Fruit fly (Drosophila melanogaster): Measurements from ENCODE around the gene CG1840.

CG1840 gene

DNA sequence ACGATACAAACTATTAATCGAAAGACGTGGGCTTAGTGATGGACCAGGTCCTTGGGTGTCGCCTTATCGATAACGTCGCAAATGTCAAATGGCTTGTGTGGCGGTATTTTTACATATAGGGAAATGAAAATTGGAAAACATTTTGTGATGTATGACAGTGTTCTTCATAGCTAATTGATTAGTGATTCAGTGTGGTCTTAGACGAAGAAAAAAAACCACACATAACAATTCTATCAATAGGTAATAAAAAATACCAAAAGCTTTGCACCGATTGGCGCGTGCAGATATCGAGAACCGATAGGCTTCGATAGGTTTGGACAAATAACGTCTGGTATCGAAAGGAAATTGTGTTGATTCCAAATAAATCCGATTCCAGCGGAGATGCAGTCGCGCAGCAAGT is 19.3 kb upstream of the CG1840 start, which contains the start of the genes Nrd1 and CG1847:
Gene Nrd1 (minus strand): TSS at position 28 of the 400 bp plus-strand sequence.
Gene CG1847 (plus strand): TSS at position 305 of the 400 bp plus-strand sequence.
- TF ChIP-seq CG9705 (GFP tag; optimal IDR thresholded peaks at IDR 0.05) = no peak
- no peak for TF ChIP-seq Sp1 (GFP tag; optimal IDR thresholded peaks at IDR 0.05)
- TF ChIP-seq ey (GFP tag; optimal IDR thresholded peaks at IDR 0.05) = no peak
- no peak for TF ChIP-seq Rel (GFP tag; optimal IDR thresholded peaks at IDR 0.05)
- TF ChIP-seq Rel (tag; optimal IDR thresholded peaks at IDR 0.05) = no peak
- no peak for TF ChIP-seq Dfd (GFP tag; optimal IDR thresholded peaks at IDR 0.05)
- TF ChIP-seq sv (GFP tag; optimal IDR thresholded peaks at IDR 0.05) = no peak
- TF ChIP-seq Hr83 (GFP tag; optimal IDR thresholded peaks at IDR 0.05; ENCODE audit: poor library complexity, severe bottlenecking) = no peak
- no peak for TF ChIP-seq Vsx2 (GFP tag; optimal IDR thresholded peaks at IDR 0.05; ENCODE audit: partially characterized antibody)

DNA sequence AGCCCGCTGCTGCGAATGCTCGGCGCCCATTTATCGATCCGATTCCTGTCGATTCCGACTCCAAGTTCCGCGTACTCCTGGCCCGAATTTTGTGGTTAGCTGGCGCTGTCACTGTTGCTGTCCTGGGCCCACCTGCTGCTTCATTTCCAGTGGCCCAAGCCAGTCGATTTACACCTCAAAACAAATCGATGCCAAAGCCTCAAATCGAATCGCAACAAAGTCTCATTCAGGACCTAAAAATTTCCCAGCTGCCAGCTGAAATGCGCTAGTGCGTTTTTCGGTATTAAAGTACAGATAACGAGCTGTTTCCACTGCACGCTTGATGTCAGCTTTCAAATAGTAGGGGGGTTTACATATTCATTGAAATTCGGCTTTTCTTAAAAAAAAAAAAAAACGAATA is 15.6 kb upstream of the CG1840 start, which contains the start of gene BORCS5:
Gene BORCS5 (minus strand): TSS at position 263 of the 400 bp plus-strand sequence.
- TF ChIP-seq rgr (GFP tag; optimal IDR thresholded peaks at IDR 0.05) (no peak), Rel (GFP tag; optimal IDR thresholded peaks at IDR 0.05) (no peak), Rel (tag; optimal IDR thresholded peaks at IDR 0.05) (peak; percentile 86), Hr78 (GFP tag; optimal IDR thresholded peaks at IDR 0.05) (peak; percentile 4), N (GFP tag; optimal IDR thresholded peaks at IDR 0.05) (peak; percentile 85)

DNA sequence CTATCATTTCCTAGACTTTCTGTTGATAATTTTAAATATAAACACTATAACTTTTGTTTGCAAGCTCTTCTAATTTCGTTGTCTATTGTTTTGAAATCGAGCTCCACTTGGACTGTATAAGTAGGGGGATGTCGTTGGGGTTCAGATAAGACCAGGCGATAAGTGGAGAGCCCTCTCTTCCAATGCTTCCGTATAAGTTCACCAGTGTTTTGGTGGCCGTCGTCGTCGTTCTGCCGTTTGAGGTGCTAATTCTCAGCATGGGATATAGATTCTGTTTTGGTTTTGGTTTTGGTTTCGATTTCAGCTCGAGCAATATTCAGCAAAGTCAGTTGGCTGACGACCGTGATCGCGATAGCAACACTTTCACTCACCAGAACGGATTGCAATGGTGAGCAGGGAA is 15.0 kb upstream of the CG1840 start, which contains the start of gene CG15739:
Gene CG15739 (plus strand): TSS at position 204 of the 400 bp plus-strand sequence.
- TF ChIP-seq brk (GFP tag; optimal IDR thresholded peaks at IDR 0.05) (no peak), Dif (GFP tag; optimal IDR thresholded peaks at IDR 0.05; ENCODE audit: partially characterized antibody) (no peak), Abd-B (GFP tag; optimal IDR thresholded peaks at IDR 0.05) (no peak), jim (GFP tag; optimal IDR thresholded peaks at IDR 0.05) (no peak), fru (GFP tag; optimal IDR thresholded peaks at IDR 0.05) (no peak), Hnf4 (GFP tag; optimal IDR thresholded peaks at IDR 0.05) (no peak), ey (GFP tag; optimal IDR thresholded peaks at IDR 0.05) (no peak)

DNA sequence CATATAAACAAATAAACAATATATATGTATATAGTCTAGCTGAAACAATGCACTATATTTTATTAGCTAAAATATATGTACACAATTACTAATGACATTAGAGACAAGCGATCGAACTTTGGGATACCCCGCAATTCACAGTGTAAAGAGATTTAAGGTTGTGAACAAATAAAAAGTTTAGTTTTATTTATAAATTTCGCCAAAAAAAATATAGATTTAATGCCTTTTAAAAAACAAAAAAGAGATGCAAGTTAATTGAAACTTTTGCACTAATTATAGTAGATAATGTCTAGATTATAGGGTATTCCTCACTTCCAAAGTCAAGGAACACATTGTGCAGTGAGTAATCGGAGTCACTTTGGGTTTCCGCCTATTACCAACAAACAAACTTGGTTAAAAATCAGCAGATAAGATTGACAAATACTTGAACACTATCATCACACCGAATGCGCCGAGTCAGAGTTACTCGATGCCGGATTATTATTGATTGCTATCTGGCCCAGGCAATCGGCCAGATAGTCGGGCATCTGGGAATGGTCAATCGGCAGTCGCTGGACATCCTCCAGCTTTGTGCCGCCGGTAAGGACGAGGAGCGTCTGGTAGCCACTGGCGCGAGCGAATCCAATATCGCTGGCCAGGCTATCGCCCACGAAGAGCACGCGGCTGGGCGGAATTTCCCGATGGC is 12.9 kb upstream of the CG1840 start:
- TF ChIP-seq ey (GFP tag; optimal IDR thresholded peaks at IDR 0.05) = no peak
- TF ChIP-seq sage (GFP tag; optimal IDR thresholded peaks at IDR 0.05) = no peak
- no peak for TF ChIP-seq sv (GFP tag; optimal IDR thresholded peaks at IDR 0.05)
- no peak for TF ChIP-seq Abd-B (GFP tag; optimal IDR thresholded peaks at IDR 0.05)
- TF ChIP-seq CrebA (GFP tag; optimal IDR thresholded peaks at IDR 0.05; ENCODE audit: borderline replicate concordance) = no peak
- TF ChIP-seq Myc (optimal IDR thresholded peaks at IDR 0.05) = no peak
- TF ChIP-seq CG9705 (GFP tag; optimal IDR thresholded peaks at IDR 0.05) = no peak
- TF ChIP-seq Rel (GFP tag; optimal IDR thresholded peaks at IDR 0.05) = no peak
- no peak for TF ChIP-seq Rel (tag; optimal IDR thresholded peaks at IDR 0.05)
- no peak for TF ChIP-seq Mio (GFP tag; optimal IDR thresholded peaks at IDR 0.05)
- TF ChIP-seq Jra (GFP tag; optimal IDR thresholded peaks at IDR 0.05) = no peak
- no peak for TF ChIP-seq rgr (GFP tag; optimal IDR thresholded peaks at IDR 0.05)
- TF ChIP-seq fru (GFP tag; optimal IDR thresholded peaks at IDR 0.05) = no peak
- TF ChIP-seq GATAd (GFP tag; optimal IDR thresholded peaks at IDR 0.05) = no peak
- no peak for TF ChIP-seq pan (optimal IDR thresholded peaks at IDR 0.05)
- no peak for TF ChIP-seq h (GFP tag; optimal IDR thresholded peaks at IDR 0.05)
- no peak for TF ChIP-seq HLH106 (tag; optimal IDR thresholded peaks at IDR 0.05)
- TF ChIP-seq Hr78 (GFP tag; optimal IDR thresholded peaks at IDR 0.05) = no peak
- TF ChIP-seq Vsx2 (GFP tag; optimal IDR thresholded peaks at IDR 0.05; ENCODE audit: partially characterized antibody) = no peak

DNA sequence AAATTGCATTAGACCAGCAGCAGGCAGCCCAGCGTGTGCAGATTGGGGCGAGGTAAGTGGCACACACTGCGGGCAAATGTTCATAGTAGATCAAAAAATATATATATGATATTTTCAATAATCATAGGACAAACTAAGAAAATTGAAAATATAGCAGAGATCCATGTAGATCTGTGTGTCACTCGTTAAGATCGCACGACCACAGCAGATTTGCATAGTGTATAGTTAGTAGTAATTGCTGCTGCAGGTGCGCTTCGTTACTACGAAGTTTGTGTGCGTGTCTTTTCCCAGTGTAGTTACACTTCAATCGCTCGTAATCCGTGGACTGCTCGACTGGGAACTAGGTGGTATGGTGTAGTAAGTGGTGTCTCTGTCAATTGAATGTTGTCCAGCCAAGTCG is 11.0 kb upstream of the CG1840 start, which contains the start of gene CG10352:
Gene CG10352 (minus strand): TSS at position 4 of the 400 bp plus-strand sequence.
- TF ChIP-seq tai (GFP tag; optimal IDR thresholded peaks at IDR 0.05) (no peak), usp (GFP tag; optimal IDR thresholded peaks at IDR 0.05) (no peak), dmrt93B (GFP tag; optimal IDR thresholded peaks at IDR 0.05) (no peak), rgr (GFP tag; optimal IDR thresholded peaks at IDR 0.05) (no peak), fru (GFP tag; optimal IDR thresholded peaks at IDR 0.05) (no peak), GATAd (GFP tag; optimal IDR thresholded peaks at IDR 0.05) (no peak), Rel (GFP tag; optimal IDR thresholded peaks at IDR 0.05) (no peak), Rel (tag; optimal IDR thresholded peaks at IDR 0.05) (no peak), CrebA (GFP tag; optimal IDR thresholded peaks at IDR 0.05; ENCODE audit: borderline replicate concordance) (no peak), h (GFP tag; optimal IDR thresholded peaks at IDR 0.05) (no peak), woc (GFP tag; optimal IDR thresholded peaks at IDR 0.05) (no peak), Hnf4 (GFP tag; optimal IDR thresholded peaks at IDR 0.05) (no peak), brk (GFP tag; optimal IDR thresholded peaks at IDR 0.05) (no peak), Dfd (GFP tag; optimal IDR thresholded peaks at IDR 0.05) (no peak), CG32264 (GFP tag; optimal IDR thresholded peaks at IDR 0.05) (no peak)
